Fruit fly (Drosophila melanogaster) whole organism, embryonic: ENCODE results near the gene CG12081.

Experiments
- ATbp ChIP-seq: fragments of 200-800 bp; sonication (Bioruptor generic); optimal IDR thresholded peaks from 2 replicates; lab custom pipeline; 2017; ENCODE audit warnings: missing biosample characterization, mild to moderate bottlenecking, missing genetic modification characterization, missing genetic modification reagents
- Ada2b ChIP-seq: fragments of 200-800 bp; sonication (Bioruptor generic); IDR thresholded peaks from 2 replicates; pipeline ENCODE4 v1.3.6; 2022; ENCODE audit warnings: missing biosample characterization, missing genetic modification characterization
- CG10209 ChIP-seq: fragments of 200-800 bp; sonication (Bioruptor generic); optimal IDR thresholded peaks from 3 replicates; lab custom pipeline; 2017; ENCODE audit warnings: missing biosample characterization, mild to moderate bottlenecking, missing genetic modification characterization, missing genetic modification reagents
- CG11247 ChIP-seq: fragments of 200-800 bp; sonication (Bioruptor generic); IDR thresholded peaks from 2 replicates; pipeline ENCODE4 v1.3.6; 2022; ENCODE audit warnings: missing biosample characterization, missing genetic modification characterization
- CG15073 ChIP-seq: fragments of 200-800 bp; sonication (Bioruptor generic); optimal IDR thresholded peaks from 2 replicates; lab custom pipeline; 2016; ENCODE audit warnings: missing biosample characterization, missing genetic modification characterization
- CG16863 ChIP-seq: fragments of 200-800 bp; sonication (Bioruptor generic); optimal IDR thresholded peaks from 3 replicates; lab custom pipeline; 2016; ENCODE audit warnings: missing biosample characterization, missing genetic modification characterization
- CG17568 ChIP-seq: fragments of 200-800 bp; sonication (Bioruptor generic); optimal IDR thresholded peaks from 2 replicates; lab custom pipeline; 2018; ENCODE audit warnings: missing biosample characterization, mild to moderate bottlenecking, missing genetic modification characterization, moderate library complexity
- CG2678 ChIP-seq: fragments of 200-800 bp; sonication (Bioruptor generic); optimal IDR thresholded peaks from 3 replicates; lab custom pipeline; 2019; ENCODE audit warnings: missing biosample characterization, mild to moderate bottlenecking, missing genetic modification characterization, moderate library complexity
- CG30431 ChIP-seq: fragments of 200-800 bp; sonication (Bioruptor generic); optimal IDR thresholded peaks from 2 replicates; lab custom pipeline; 2017; ENCODE audit warnings: missing biosample characterization, missing genetic modification characterization
- CG31365 ChIP-seq: fragments of 200-800 bp; sonication (Bioruptor generic); optimal IDR thresholded peaks from 2 replicates; lab custom pipeline; 2018; ENCODE audit warnings: missing biosample characterization, mild to moderate bottlenecking, missing genetic modification characterization
- CG32532 ChIP-seq: fragments of 200-800 bp; sonication (Bioruptor generic); IDR thresholded peaks from 2 replicates; pipeline ENCODE4 v1.3.6; 2022; ENCODE audit warnings: missing biosample characterization, missing genetic modification characterization
- CG34224 ChIP-seq: fragments of 200-800 bp; sonication (Bioruptor generic); IDR thresholded peaks from 3 replicates; pipeline ENCODE4 v1.3.6; 2022; ENCODE audit warnings: missing biosample characterization, missing genetic modification characterization; ENCODE audit not compliant: partially characterized antibody
- CG5953 ChIP-seq: fragments of 200-800 bp; sonication (Bioruptor generic); IDR thresholded peaks from 2 replicates; pipeline ENCODE4 v1.3.6; 2022; ENCODE audit warnings: missing biosample characterization, missing genetic modification characterization
- CG6272 ChIP-seq: fragments of 200-800 bp; sonication (Bioruptor generic); IDR thresholded peaks from 2 replicates; pipeline ENCODE4 v1.3.6; 2022; ENCODE audit warnings: missing biosample characterization, missing genetic modification characterization
- CG6683 ChIP-seq: fragments of 200-800 bp; sonication (Bioruptor generic); optimal IDR thresholded peaks from 2 replicates; lab custom pipeline; 2017; ENCODE audit warnings: missing biosample characterization, mild to moderate bottlenecking, missing genetic modification characterization, missing genetic modification reagents
- CG6854 ChIP-seq: fragments of 200-800 bp; sonication (Bioruptor generic); optimal IDR thresholded peaks from 3 replicates; lab custom pipeline; 2017; ENCODE audit warnings: missing biosample characterization, mild to moderate bottlenecking, missing genetic modification characterization
- CG7839 ChIP-seq: fragments of 200-800 bp; sonication (Bioruptor generic); optimal IDR thresholded peaks from 3 replicates; lab custom pipeline; 2018; ENCODE audit warnings: missing biosample characterization, mild to moderate bottlenecking, missing genetic modification characterization, moderate library complexity
- CG7963 ChIP-seq: fragments of 200-800 bp; sonication (Bioruptor generic); IDR thresholded peaks from 3 replicates; pipeline ENCODE4 v1.3.6; 2022; ENCODE audit warnings: missing biosample characterization, missing genetic modification characterization; ENCODE audit not compliant: partially characterized antibody
- D ChIP-seq, 2 experiments: fragments of 200-800 bp in 1 of 2; fragments of >200 bp in 1 of 2; sonication (Bioruptor generic) in 1 of 2; optimal IDR thresholded peaks; 2 replicates in 1 of 2; 3 replicates in 1 of 2; lab custom pipeline; 2017; ENCODE audit warnings: mild to moderate bottlenecking in 1 of 2, missing biosample characterization in 1 of 2, missing genetic modification characterization in 1 of 2, missing genetic modification reagents in 1 of 2
- D19A ChIP-seq: fragments of 200-800 bp; optimal IDR thresholded peaks from 3 replicates; lab custom pipeline; 2019; ENCODE audit warnings: missing biosample characterization, mild to moderate bottlenecking, missing genetic modification characterization, moderate library complexity
- Dfd ChIP-seq, 2 experiments: fragments of >200 bp; optimal IDR thresholded peaks; 2 replicates each; lab custom pipeline; 2017; ENCODE audit warnings: missing biosample characterization in 2 of 2, missing genetic modification characterization in 2 of 2
- E2f2 ChIP-seq: fragments of 200-800 bp; sonication (Bioruptor generic); IDR thresholded peaks from 2 replicates; pipeline ENCODE4 v1.3.6; 2022; ENCODE audit warnings: missing biosample characterization, missing genetic modification characterization
- Eip74EF ChIP-seq, 2 experiments: fragments of 200-800 bp in 1 of 2; fragments of >200 bp in 1 of 2; sonication (Bioruptor generic) in 1 of 2; optimal IDR thresholded peaks; 2 replicates each; lab custom pipeline; 2017 to 2019; ENCODE audit warnings: missing biosample characterization in 2 of 2, missing genetic modification characterization in 2 of 2, mild to moderate bottlenecking in 1 of 2, moderate library complexity in 1 of 2
- Ets65A ChIP-seq: fragments of 200-800 bp; sonication (Bioruptor generic); peaks from one replicate; lab custom pipeline; 2016; ENCODE audit warnings: missing biosample characterization, missing genetic modification characterization
- GATAe ChIP-seq: fragments of 200-800 bp; sonication (Bioruptor generic); conservative IDR thresholded peaks from 2 replicates; pipeline ENCODE4 v1.3.6; 2022; ENCODE audit warnings: missing biosample characterization, missing genetic modification characterization
- Lhr ChIP-seq: fragments of 200-800 bp; sonication (Bioruptor generic); optimal IDR thresholded peaks from 3 replicates; lab custom pipeline; 2017; ENCODE audit warnings: mild to moderate bottlenecking, missing biosample characterization, missing genetic modification reagents, missing genetic modification characterization
- Max ChIP-seq: fragments of 200-800 bp; sonication (Bioruptor generic); optimal IDR thresholded peaks from 2 replicates; lab custom pipeline; 2016; ENCODE audit warnings: missing biosample characterization, mild to moderate bottlenecking, missing genetic modification characterization
- Oaz ChIP-seq: fragments of 200-800 bp; sonication (Bioruptor generic); IDR thresholded peaks from 2 replicates; pipeline ENCODE4 v1.3.6; 2022; ENCODE audit warnings: missing biosample characterization, missing genetic modification characterization
- Oli ChIP-seq: fragments of 200-800 bp; sonication (Bioruptor generic); optimal IDR thresholded peaks from 2 replicates; lab custom pipeline; 2018; ENCODE audit warnings: missing biosample characterization, mild to moderate bottlenecking, missing genetic modification characterization, moderate library complexity
- Opbp ChIP-seq: fragments of 200-800 bp; sonication (Bioruptor generic); IDR thresholded peaks from 3 replicates; pipeline ENCODE4 v1.3.6; 2022; ENCODE audit warnings: missing biosample characterization, missing genetic modification characterization; ENCODE audit not compliant: partially characterized antibody
- Taf1 ChIP-seq: fragments of 200-800 bp; sonication (Bioruptor generic); IDR thresholded peaks from 2 replicates; pipeline ENCODE4 v1.3.6; 2022; ENCODE audit warnings: missing biosample characterization, missing genetic modification characterization
- al ChIP-seq: fragments of 200-800 bp; sonication (Bioruptor generic); IDR thresholded peaks from 2 replicates; pipeline ENCODE4 v1.3.6; 2022; ENCODE audit warnings: missing biosample characterization, missing genetic modification characterization
- bsh ChIP-seq, 2 experiments: fragments of 200-800 bp; sonication (Bioruptor generic); optimal IDR thresholded peaks; 2 replicates each; lab custom pipeline; 2017 to 2018; ENCODE audit warnings: mild to moderate bottlenecking in 2 of 2, missing biosample characterization in 2 of 2, missing genetic modification characterization in 2 of 2, moderate library complexity in 1 of 2
- cato ChIP-seq: fragments of 200-800 bp; sonication (Bioruptor generic); optimal IDR thresholded peaks from 2 replicates; lab custom pipeline; 2016; ENCODE audit warnings: missing biosample characterization, missing genetic modification characterization, borderline replicate concordance
- chinmo ChIP-seq: fragments of 200-800 bp; sonication (Bioruptor generic); IDR thresholded peaks from 4 replicates; pipeline ENCODE4 v1.3.6; 2022; ENCODE audit warnings: missing biosample characterization, missing genetic modification characterization; ENCODE audit not compliant: partially characterized antibody
- crp ChIP-seq, 2 experiments: fragments of 200-800 bp; sonication (Bioruptor generic); optimal IDR thresholded peaks; 2 replicates in 1 of 2; 3 replicates in 1 of 2; lab custom pipeline; 2017; ENCODE audit warnings: missing biosample characterization in 2 of 2, missing genetic modification characterization in 2 of 2, mild to moderate bottlenecking in 1 of 2, moderate library complexity in 1 of 2
- dm ChIP-seq: fragments of 200-800 bp; sonication (Bioruptor generic); optimal IDR thresholded peaks from 3 replicates; lab custom pipeline; 2016; ENCODE audit warnings: missing biosample characterization, missing genetic modification characterization
- eve ChIP-seq, 2 experiments: fragments of >200 bp; optimal IDR thresholded peaks; 2 replicates each; lab custom pipeline; 2017; ENCODE audit warnings: missing biosample characterization in 2 of 2, missing genetic modification characterization in 2 of 2
- ftz-f1 ChIP-seq: fragments of 200-800 bp; sonication (Bioruptor generic); optimal IDR thresholded peaks from 2 replicates; lab custom pipeline; 2016; ENCODE audit warnings: missing biosample characterization, missing genetic modification characterization
- gfzf ChIP-seq: fragments of 200-800 bp; sonication (Bioruptor generic); optimal IDR thresholded peaks from 2 replicates; lab custom pipeline; 2016; ENCODE audit warnings: missing biosample characterization, mild to moderate bottlenecking, missing genetic modification characterization, moderate library complexity
- grau ChIP-seq: fragments of 200-800 bp; optimal IDR thresholded peaks from 3 replicates; lab custom pipeline; 2019; ENCODE audit warnings: missing biosample characterization, mild to moderate bottlenecking, missing genetic modification characterization, moderate library complexity
- grn ChIP-seq: fragments of 200-800 bp; sonication (Bioruptor generic); optimal IDR thresholded peaks from 3 replicates; lab custom pipeline; 2017; ENCODE audit warnings: missing biosample characterization, missing genetic modification characterization
- jigr1 ChIP-seq: fragments of 200-800 bp; sonication (Bioruptor generic); IDR thresholded peaks from 3 replicates; pipeline ENCODE4 v1.3.6; 2022; ENCODE audit warnings: missing biosample characterization, missing genetic modification characterization
- kay ChIP-seq: fragments of 200-800 bp; sonication (Bioruptor generic); optimal IDR thresholded peaks from 2 replicates; lab custom pipeline; 2016; ENCODE audit warnings: missing biosample characterization, missing genetic modification characterization
- klu ChIP-seq: fragments of 200-800 bp; sonication (Bioruptor generic); IDR thresholded peaks from 2 replicates; pipeline ENCODE4 v1.3.6; 2022; ENCODE audit warnings: missing biosample characterization, missing genetic modification characterization
- knrl ChIP-seq: fragments of 200-800 bp; sonication (Bioruptor generic); IDR thresholded peaks from 3 replicates; pipeline ENCODE4 v1.3.6; 2022; ENCODE audit warnings: missing biosample characterization, missing genetic modification characterization; ENCODE audit not compliant: partially characterized antibody
- lab ChIP-seq: fragments of 200-800 bp; sonication (Bioruptor generic); optimal IDR thresholded peaks from 3 replicates; lab custom pipeline; 2017; ENCODE audit warnings: missing biosample characterization, missing genetic modification characterization, mild to moderate bottlenecking, moderate library complexity, missing genetic modification reagents
- pum ChIP-seq: fragments of 200-800 bp; sonication (Bioruptor generic); optimal IDR thresholded peaks from 2 replicates; lab custom pipeline; 2016; ENCODE audit warnings: missing biosample characterization, missing genetic modification characterization
- sob ChIP-seq: fragments of 200-800 bp; sonication (Bioruptor generic); IDR thresholded peaks from 2 replicates; pipeline ENCODE4 v1.3.6; 2022; ENCODE audit warnings: missing biosample characterization, missing genetic modification characterization
- wdn ChIP-seq: fragments of 200-800 bp; sonication (Bioruptor generic); IDR thresholded peaks from 2 replicates; pipeline ENCODE4 v1.3.6; 2022; ENCODE audit warnings: missing biosample characterization, missing genetic modification characterization

CG12081 gene

DNA sequence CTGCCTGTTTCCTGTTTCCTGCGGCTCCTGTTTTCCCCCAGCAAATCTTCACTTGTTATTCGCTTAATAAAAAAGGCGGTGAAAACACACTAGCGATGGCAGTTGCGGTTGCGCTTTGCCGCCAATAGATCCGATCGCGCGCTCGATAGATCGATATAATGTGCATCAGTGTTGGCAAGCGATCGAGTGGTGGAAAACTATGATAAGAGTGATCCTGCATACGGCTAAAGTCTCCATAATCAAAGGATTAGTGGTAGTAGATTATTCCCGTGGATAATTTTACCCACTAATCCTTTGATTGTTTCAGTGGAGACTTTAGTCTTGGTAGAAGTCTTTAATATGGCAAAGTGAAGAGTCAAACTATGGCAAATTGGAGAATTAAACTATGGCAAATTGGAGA, 17.6 kb downstream of the CG12081 start, which contains the start of gene Caf1-180 (continued):
- TF ChIP-seq E2f2 (GFP tag; lab: Robert Waterston, UW), result peak; percentile 82
- peak; percentile 2 for TF ChIP-seq ftz-f1
- no peak for TF ChIP-seq sob
- TF ChIP-seq D19A (tag; lab: Kevin White, UChicago), result no peak
- 0 out of 2 replicates have a peak, but pooled peaks have one; percentile 18 for TF ChIP-seq CG6272 (GFP tag; lab: Robert Waterston, UW)
- no peak for TF ChIP-seq Eip74EF (GFP tag; optimal IDR thresholded peaks at IDR 0.05; lab: Kevin White, UChicago)
- no peak for TF ChIP-seq jigr1 (GFP tag; lab: Robert Waterston, UW)
- no peak for TF ChIP-seq klu (GFP tag; lab: Robert Waterston, UW)
- TF ChIP-seq al (GFP tag; lab: Robert Waterston, UW), result no peak
- peak; percentile 84 for TF ChIP-seq knrl (GFP tag; lab: Robert Waterston, UW)
- no peak for TF ChIP-seq Oaz
- no peak for TF ChIP-seq lab (GFP tag; lab: Kevin White, UChicago)
- TF ChIP-seq CG32532 (GFP tag; lab: Robert Waterston, UW), result peak; percentile 56; the same call in 1 of the 2 replicates
- TF ChIP-seq CG11247 (GFP tag; lab: Robert Waterston, UW), result 0 out of 2 replicates have a peak, but pooled peaks have one; percentile 16
- TF ChIP-seq CG16863, result no peak
- peak; percentile 73 for TF ChIP-seq CG34224 (GFP tag; lab: Robert Waterston, UW)
- TF ChIP-seq Lhr, result peak; percentile 27
- no peak for TF ChIP-seq CG30431 (GFP tag; lab: Kevin White, UChicago)
- TF ChIP-seq wdn (GFP tag; lab: Robert Waterston, UW), result no peak
- TF ChIP-seq Ada2b (GFP tag; lab: Robert Waterston, UW), result no peak
- no peak for TF ChIP-seq CG5953 (GFP tag; lab: Robert Waterston, UW)
- no peak for TF ChIP-seq Max (GFP tag; lab: Kevin White, UChicago)
- TF ChIP-seq eve (GFP tag; optimal IDR thresholded peaks at IDR 0.05; lab: Kevin White, UChicago), result no peak
- no peak for TF ChIP-seq D (optimal IDR thresholded peaks at IDR 0.05; lab: Kevin White, UChicago)
- TF ChIP-seq D (GFP tag; optimal IDR thresholded peaks at IDR 0.05; lab: Kevin White, UChicago), result no peak
- TF ChIP-seq grn (GFP tag; lab: Kevin White, UChicago), result peak; percentile 12
- no peak for TF ChIP-seq ATbp (GFP tag; lab: Kevin White, UChicago)
- no peak for TF ChIP-seq CG17568 (GFP tag; lab: Kevin White, UChicago)
- no peak for TF ChIP-seq cato (GFP tag; lab: Kevin White, UChicago)
- TF ChIP-seq gfzf (GFP tag; lab: Kevin White, UChicago), result peak; percentile 52
- no peak for TF ChIP-seq CG7839
- TF ChIP-seq CG2678 (tag; lab: Kevin White, UChicago), result no peak
- no peak for TF ChIP-seq pum (GFP tag; lab: Kevin White, UChicago)
- no peak for TF ChIP-seq CG15073 (GFP tag; lab: Kevin White, UChicago)
- no peak for TF ChIP-seq kay
- TF ChIP-seq Taf1 (GFP tag; lab: Robert Waterston, UW), result no peak
- no peak for TF ChIP-seq CG6854 (GFP tag; lab: Kevin White, UChicago)
- TF ChIP-seq Oli (tag; lab: Kevin White, UChicago), result no peak
- TF ChIP-seq crp (GFP tag; optimal IDR thresholded peaks at IDR 0.05; lab: Kevin White, UChicago), result no peak
- no peak for TF ChIP-seq bsh (GFP tag; optimal IDR thresholded peaks at IDR 0.05; lab: Kevin White, UChicago)
- TF ChIP-seq CG6683 (GFP tag; lab: Kevin White, UChicago), result no peak
- peak; percentile 25 for TF ChIP-seq grau (tag; lab: Kevin White, UChicago)
- TF ChIP-seq CG7963 (GFP tag; lab: Robert Waterston, UW), result peak; percentile 66; the same call in 1 of the 3 replicates
- TF ChIP-seq Dfd (GFP tag; optimal IDR thresholded peaks at IDR 0.05; lab: Kevin White, UChicago), result no peak
- no peak for TF ChIP-seq dm (GFP tag; lab: Kevin White, UChicago)
- TF ChIP-seq Ets65A (GFP tag; lab: Kevin White, UChicago), result peak; percentile 94
- no peak for TF ChIP-seq CG31365 (tag; lab: Kevin White, UChicago)
- peak; percentile 88 for TF ChIP-seq Opbp (GFP tag; lab: Robert Waterston, UW)
- no peak for TF ChIP-seq GATAe (GFP tag; lab: Robert Waterston, UW)
- TF ChIP-seq CG10209, result no peak
- TF ChIP-seq chinmo (GFP tag; lab: Robert Waterston, UW), result no peak
